Worm (Caenorhabditis elegans): Measurements from ENCODE around the gene T02H6.5.

Gene T02H6.5

DNA sequence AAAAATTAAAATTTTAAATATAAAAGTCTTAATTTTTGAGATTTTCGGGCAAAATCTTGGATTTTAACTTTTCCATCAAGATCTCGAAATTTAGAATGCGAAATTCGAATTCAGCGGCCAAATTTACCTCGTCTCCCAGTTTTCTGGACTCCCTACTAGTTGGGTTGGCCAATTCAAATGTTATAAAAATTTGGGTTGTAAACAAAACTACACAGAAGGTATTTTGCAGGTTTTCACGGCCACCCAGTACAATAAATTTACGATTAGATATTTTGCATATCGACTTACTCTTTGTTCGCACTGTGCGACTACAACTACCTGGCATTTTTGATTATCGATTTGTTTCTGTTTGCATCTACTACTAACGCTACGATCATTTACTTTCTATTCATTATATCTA is at the start of gene T02H6.5:
T02H6.5 (plus strand) TSS at position 301 of the 400 bp plus-strand sequence.
- TF ChIP-seq W03F9.2 (tag; optimal IDR thresholded peaks at IDR 0.05) (no peak), dao-5 (tag; optimal IDR thresholded peaks at IDR 0.05) (no peak), him-1 (tag; optimal IDR thresholded peaks at IDR 0.05) (no peak)

DNA sequence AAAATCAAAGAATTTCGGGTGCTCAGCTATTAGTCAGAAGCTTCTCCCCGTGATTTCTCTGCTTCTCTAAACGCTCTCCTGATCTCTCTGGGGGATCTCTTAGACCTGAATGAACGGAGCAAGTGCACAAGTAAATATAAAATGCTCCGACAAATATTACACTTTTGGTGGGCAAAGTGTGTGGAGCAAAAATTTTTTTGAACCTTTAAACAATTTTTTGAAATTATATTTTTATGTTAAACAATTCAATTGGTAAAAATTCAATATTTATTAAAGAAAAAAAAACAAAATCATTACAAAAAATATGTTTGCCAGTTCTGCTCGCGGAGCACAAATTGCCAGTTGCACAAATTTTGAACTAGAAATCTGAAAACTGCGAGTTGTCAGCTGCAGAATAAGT is 45.4 kb upstream of the T02H6.5 start, which contains the start of gene K07E8.6:
K07E8.6 (minus strand) TSS at position 101 of the 400 bp plus-strand sequence.
- TF ChIP-seq W03F9.2 (tag; optimal IDR thresholded peaks at IDR 0.05) (no peak), dao-5 (tag; optimal IDR thresholded peaks at IDR 0.05) (no peak), him-1 (tag; optimal IDR thresholded peaks at IDR 0.05) (no peak)

DNA sequence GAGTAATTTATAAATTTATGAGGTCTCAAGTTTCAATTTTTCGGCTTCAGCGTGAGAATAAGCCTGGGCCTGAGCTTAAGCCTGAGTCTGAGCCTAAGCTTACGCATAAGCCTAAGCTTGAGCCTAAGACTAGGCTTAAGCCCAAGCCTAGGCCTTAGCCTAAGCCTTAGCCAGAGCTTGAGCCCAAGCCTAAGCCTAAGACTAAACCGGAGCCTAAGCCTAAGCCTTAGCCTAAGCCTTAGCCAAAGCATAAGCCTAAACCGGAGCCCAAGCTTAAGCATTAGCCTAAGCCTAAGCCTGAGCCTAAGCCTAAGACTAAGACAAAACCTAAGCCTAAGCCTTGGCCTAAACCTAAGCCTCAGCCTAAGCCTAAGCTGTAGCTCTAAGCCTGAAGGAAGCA is 41.2 kb upstream of the T02H6.5 start:
- TF ChIP-seq him-1 (tag; optimal IDR thresholded peaks at IDR 0.05): no peak
- no peak for TF ChIP-seq dao-5 (tag; optimal IDR thresholded peaks at IDR 0.05)
- TF ChIP-seq W03F9.2 (tag; optimal IDR thresholded peaks at IDR 0.05): no peak

DNA sequence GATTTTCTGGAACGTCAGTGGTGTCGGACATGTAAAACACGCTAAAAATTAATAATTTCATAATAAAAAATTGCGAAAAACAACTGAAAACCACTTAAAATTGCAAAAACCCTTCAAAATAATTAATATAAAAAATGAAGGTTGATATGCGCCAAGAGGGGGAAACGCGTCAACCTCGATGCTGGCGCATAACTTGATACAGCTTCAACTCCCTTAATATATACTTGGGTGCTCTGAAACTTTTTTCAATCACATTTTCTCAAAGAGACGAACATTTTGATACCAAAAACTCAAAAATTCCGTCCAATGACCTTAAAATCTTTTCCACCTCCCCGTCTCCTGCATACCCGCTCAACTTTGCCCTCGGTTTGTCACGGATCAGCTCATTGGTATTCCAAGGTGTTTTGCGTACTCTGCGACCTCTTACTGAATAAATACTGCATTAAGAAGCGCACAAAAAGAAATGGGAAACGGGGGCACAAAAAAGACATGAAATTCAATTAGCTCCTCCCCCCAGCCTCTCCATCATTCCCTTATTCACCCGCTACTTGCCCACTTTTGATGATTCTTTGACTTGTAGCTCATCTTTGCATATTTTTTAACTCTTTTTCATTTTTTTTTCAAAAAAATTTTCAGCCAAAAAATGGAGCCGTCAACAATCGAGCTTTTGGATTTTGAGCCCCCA is 34.4 kb upstream of the T02H6.5 start, which contains the start of the genes K07E8.7 and frpr-14:
K07E8.7 (minus strand) TSS at position 47 of the 685 bp plus-strand sequence.
frpr-14 (plus strand) TSS at position 635 of the 685 bp plus-strand sequence.
- TF ChIP-seq dao-5 (tag; optimal IDR thresholded peaks at IDR 0.05) (no peak), him-1 (tag; optimal IDR thresholded peaks at IDR 0.05) (no peak), W03F9.2 (tag; optimal IDR thresholded peaks at IDR 0.05) (no peak)

DNA sequence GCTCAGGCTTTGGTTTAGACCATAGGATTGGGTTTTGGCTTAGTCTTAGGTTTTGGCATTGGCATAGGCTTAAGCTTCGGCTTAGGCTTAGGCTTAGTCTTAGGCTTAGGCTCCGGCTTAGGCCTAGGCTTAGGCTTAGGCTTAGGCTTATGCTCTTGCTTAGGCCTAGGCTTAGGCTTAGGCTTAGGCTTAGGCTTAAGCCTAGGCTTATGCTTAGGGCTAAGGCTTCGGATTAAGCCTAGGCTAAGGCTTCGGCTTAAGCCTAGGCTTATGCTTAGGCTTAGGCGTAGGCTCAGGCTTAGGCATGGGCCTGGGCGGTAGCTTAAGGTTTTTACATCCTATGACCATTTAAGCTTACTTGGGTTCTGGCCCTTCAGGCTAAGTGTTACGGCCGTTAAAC is 33.6 kb upstream of the T02H6.5 start:
- no peak for TF ChIP-seq W03F9.2 (tag; optimal IDR thresholded peaks at IDR 0.05)
- no peak for TF ChIP-seq him-1 (tag; optimal IDR thresholded peaks at IDR 0.05)
- TF ChIP-seq dao-5 (tag; optimal IDR thresholded peaks at IDR 0.05): no peak

DNA sequence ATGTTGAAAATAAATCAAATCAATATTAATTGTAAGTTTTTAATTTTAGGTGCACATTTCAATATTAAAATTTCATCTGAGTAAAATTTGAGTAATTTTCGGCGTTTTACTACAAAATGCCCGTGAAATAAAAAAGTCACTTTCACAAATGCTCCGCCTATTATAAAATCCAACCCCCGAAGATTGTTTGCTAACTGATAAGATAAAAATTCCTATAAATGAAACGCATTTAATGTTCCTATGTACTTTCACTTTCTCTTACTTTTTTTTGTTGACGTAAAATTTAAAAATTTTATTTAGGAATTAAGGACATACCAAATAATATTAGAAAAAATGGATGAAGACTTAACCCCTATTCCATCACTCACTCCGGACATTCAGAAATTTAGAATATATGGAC is 26.5 kb upstream of the T02H6.5 start, which contains the start of gene sdz-24:
sdz-24 (plus strand) TSS at position 301 of the 400 bp plus-strand sequence.
- TF ChIP-seq W03F9.2 (tag; optimal IDR thresholded peaks at IDR 0.05): no peak
- TF ChIP-seq dao-5 (tag; optimal IDR thresholded peaks at IDR 0.05): no peak
- TF ChIP-seq him-1 (tag; optimal IDR thresholded peaks at IDR 0.05): no peak

DNA sequence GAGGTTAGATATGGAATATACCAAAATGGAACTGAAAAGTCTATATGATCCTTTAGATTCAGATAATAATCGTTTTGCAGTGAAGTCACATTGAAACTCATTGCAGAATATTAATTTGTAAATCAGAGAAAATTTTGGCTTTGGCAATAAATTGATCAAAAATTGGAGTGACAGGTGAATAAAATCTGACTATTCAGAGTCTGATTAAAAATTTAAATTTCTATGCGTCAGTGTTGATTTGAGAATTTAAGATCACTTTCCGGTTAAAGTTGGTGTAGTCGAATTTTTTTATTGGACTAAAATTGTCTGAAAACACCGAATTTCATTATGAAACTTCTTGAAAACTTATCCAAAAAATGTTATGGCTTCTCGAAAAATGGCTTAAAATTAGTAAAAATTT is 23.2 kb upstream of the T02H6.5 start, which contains the start of gene sri-45:
sri-45 (minus strand) TSS at position 101 of the 400 bp plus-strand sequence.
- TF ChIP-seq him-1 (tag; optimal IDR thresholded peaks at IDR 0.05) (no peak), dao-5 (tag; optimal IDR thresholded peaks at IDR 0.05) (no peak), W03F9.2 (tag; optimal IDR thresholded peaks at IDR 0.05) (no peak)

DNA sequence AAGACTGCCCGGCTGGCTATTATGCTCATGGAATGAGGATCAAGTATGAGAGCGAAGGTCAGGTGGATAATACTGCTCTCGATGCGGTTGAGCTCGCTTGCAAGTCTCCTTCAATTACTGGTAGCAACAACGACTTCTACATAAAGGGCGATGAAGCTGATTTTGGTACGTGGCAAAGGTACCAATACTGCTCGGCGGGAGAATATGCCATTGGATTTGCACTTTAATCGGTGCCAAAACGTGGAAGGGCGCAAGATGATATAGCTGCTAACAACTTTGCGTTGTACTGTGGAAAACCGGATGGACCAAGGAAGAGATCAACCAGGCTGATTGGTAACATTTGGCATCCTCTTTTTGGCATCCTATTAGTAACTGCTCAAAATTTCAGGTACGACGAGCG is 17.0 kb upstream of the T02H6.5 start:
- no peak for TF ChIP-seq him-1 (tag; optimal IDR thresholded peaks at IDR 0.05)
- TF ChIP-seq W03F9.2 (tag; optimal IDR thresholded peaks at IDR 0.05): no peak
- TF ChIP-seq dao-5 (tag; optimal IDR thresholded peaks at IDR 0.05): no peak

DNA sequence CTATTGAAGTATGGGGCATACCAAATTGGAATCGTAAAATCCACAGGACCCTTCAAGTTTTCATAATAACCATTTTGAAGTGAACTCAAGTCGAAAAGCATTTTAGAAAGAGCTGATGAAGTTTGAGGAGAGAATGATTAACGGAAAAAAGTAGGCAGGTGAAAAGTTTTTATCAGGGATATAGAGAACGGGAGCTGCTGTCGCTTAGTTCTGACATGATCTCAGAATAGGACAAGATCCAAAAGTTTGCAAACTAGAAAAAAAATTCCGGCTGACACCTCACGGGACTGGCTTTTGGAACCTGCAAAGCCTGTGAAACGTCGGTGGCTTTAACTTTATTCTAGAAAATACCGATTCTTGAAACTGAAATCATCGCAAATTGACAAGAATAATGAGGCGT is 13.9 kb upstream of the T02H6.5 start, which contains the start of gene sri-46:
sri-46 (minus strand) TSS at position 101 of the 400 bp plus-strand sequence.
- TF ChIP-seq dao-5 (tag; optimal IDR thresholded peaks at IDR 0.05) (no peak), him-1 (tag; optimal IDR thresholded peaks at IDR 0.05) (no peak), W03F9.2 (tag; optimal IDR thresholded peaks at IDR 0.05) (no peak)

DNA sequence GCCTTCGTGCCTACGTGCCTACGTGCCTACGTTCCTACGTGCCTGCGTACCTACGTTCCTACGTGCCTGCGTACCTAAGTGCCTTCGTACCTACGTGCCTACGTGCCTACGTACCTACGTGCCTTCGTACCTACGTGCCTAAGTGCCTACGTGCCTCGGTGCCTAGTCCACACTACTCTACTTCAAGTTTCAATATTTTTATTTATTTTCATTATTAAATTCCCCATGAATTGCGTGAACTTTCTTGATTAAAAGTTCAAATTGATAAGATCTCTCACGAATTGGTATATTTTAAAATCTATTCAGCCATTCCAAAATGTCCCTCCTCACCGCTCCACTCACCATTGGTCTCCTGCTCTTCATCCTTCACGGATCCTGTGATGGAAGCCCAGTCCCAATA is 10.8 kb upstream of the T02H6.5 start, which contains the start of gene Y39F10C.3:
Y39F10C.3 (plus strand) TSS at position 301 of the 400 bp plus-strand sequence.
- TF ChIP-seq W03F9.2 (tag; optimal IDR thresholded peaks at IDR 0.05) (no peak), dao-5 (tag; optimal IDR thresholded peaks at IDR 0.05) (no peak), him-1 (tag; optimal IDR thresholded peaks at IDR 0.05) (no peak)

DNA sequence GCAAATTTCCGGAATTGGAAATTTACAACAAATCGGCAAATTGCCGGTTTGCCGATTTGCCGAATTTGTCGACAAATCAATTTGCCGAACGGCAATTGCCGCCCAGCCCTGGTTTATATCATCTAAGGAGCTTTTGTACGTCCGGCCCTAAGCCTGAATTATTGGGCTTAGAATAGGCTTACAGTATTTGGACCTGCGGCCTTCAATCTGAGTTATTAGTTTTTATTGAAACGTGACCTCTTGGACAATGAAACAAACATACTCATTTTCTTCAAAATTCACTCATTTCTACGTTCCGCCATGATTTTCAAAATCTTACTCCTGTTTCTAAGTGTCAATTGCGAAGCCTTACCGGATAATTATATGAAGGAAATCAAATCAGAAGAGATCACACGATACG is 9.6 kb upstream of the T02H6.5 start, which contains the start of gene Y39F10C.1:
Y39F10C.1 (plus strand) TSS at position 301 of the 400 bp plus-strand sequence.
- TF ChIP-seq him-1 (tag; optimal IDR thresholded peaks at IDR 0.05) (no peak), W03F9.2 (tag; optimal IDR thresholded peaks at IDR 0.05) (no peak), dao-5 (tag; optimal IDR thresholded peaks at IDR 0.05) (no peak)

DNA sequence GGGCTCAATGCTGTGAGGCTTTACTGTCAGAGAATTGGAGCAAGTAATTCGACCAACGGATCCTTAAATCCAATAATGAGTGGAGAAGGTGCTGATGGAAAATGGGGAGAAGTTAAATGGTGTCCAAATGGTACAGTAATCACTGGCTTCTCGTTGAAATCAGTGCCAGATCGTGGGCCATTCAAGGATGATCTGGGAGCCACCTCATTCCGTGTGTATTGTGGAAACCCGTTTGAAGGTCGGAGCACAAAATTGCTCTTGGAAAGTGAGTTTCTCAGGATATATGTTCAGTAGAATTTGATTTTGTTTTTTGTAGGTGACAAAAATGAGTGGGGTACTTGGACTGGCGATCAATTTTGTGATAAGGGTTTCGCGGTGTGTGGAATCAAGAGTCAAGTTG is 9.1 kb upstream of the T02H6.5 start:
- TF ChIP-seq dao-5 (tag; optimal IDR thresholded peaks at IDR 0.05) (no peak), W03F9.2 (tag; optimal IDR thresholded peaks at IDR 0.05) (no peak), him-1 (tag; optimal IDR thresholded peaks at IDR 0.05) (no peak)

DNA sequence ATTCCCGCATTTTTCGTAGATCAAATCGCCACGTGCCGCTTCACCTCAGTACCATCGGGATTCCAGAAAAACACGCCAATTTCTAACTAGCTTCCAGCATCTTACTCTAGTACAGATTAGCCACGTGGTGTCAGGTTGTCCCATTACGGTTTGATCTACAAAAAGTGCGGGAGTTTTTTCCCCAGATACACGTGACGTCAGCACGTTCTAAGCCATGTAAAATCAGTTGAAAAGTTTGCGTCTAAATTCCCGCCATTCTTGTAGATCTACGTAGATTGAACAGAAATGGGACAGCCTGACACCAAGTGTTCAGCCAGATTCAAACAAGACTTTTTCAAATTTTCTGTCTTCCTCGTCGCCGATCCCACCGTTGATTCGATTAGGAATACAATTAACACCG is 6.3 kb upstream of the T02H6.5 start, which contains the start of gene T02H6.9:
T02H6.9 (plus strand) TSS at position 301 of the 400 bp plus-strand sequence.
- TF ChIP-seq him-1 (tag; optimal IDR thresholded peaks at IDR 0.05): no peak
- TF ChIP-seq dao-5 (tag; optimal IDR thresholded peaks at IDR 0.05): no peak
- no peak for TF ChIP-seq W03F9.2 (tag; optimal IDR thresholded peaks at IDR 0.05)

DNA sequence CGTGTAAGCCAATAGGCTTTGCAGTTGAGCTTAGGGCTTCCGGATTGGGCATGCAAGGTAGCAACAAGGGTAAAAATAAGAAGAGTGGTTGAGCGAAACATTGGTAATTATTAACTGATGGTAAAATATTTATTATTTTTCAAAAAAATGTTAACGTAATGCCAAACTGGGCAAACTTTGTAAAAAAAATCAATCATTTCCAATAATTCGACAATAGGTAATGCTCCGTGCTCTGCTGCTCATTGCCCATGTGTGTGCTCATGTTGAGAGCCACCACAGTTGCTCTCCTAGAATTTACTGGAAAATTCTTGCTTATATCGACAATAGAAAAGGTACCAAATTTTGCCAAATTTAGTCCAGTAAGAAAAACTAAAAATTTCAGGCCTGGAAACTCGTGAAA is 4.3 kb upstream of the T02H6.5 start, which contains the start of the genes T02H6.10 and T02H6.8:
T02H6.10 (minus strand) TSS at position 101 of the 400 bp plus-strand sequence.
T02H6.8 (plus strand) TSS at position 221 of the 400 bp plus-strand sequence.
- no peak for TF ChIP-seq him-1 (tag; optimal IDR thresholded peaks at IDR 0.05)
- TF ChIP-seq dao-5 (tag; optimal IDR thresholded peaks at IDR 0.05): no peak
- no peak for TF ChIP-seq W03F9.2 (tag; optimal IDR thresholded peaks at IDR 0.05)

All from whole organism, L4/young adult.